Worm (Caenorhabditis elegans) whole organism, L3 larva: ENCODE data around the gene Y42G9A.3.

ENCODE experiments used
- ama-1 ChIP-seq: fragments of 150-350 bp; optimal IDR thresholded peaks from 2 replicates; lab custom pipeline; 2018
- ceh-9 ChIP-seq: sonication (generic microtip); optimal IDR thresholded peaks from 2 replicates; lab custom pipeline; 2018; ENCODE audit warnings: missing biosample characterization, missing genetic modification characterization
- daf-12 ChIP-seq: fragments of 150-350 bp; optimal IDR thresholded peaks from 2 replicates; lab custom pipeline; 2014; ENCODE audit warnings: missing biosample characterization, missing genetic modification reagents, missing genetic modification characterization
- elt-1 ChIP-seq: fragments of 150-350 bp; optimal IDR thresholded peaks from 2 replicates; lab custom pipeline; 2014; ENCODE audit warnings: missing biosample characterization, missing genetic modification characterization
- elt-2 ChIP-seq: sonication (generic microtip); optimal IDR thresholded peaks from 2 replicates; lab custom pipeline; 2016; ENCODE audit warnings: missing genetic modification reagents, mild to moderate bottlenecking, missing genetic modification characterization, missing compliant biosample characterization
- fkh-10 ChIP-seq: sonication (generic microtip); optimal IDR thresholded peaks from 2 replicates; lab custom pipeline; 2017; ENCODE audit warnings: missing biosample characterization, missing genetic modification reagents, missing genetic modification characterization
- hmg-11 ChIP-seq: sonication (generic microtip); optimal IDR thresholded peaks from 2 replicates; lab custom pipeline; 2016; ENCODE audit warnings: missing genetic modification characterization, missing compliant biosample characterization
- mdl-1 ChIP-seq: fragments of 150-350 bp; optimal IDR thresholded peaks from 2 replicates; lab custom pipeline; 2014; ENCODE audit warnings: missing biosample characterization, missing genetic modification characterization
- nhr-11 ChIP-seq: fragments of 150-350 bp; optimal IDR thresholded peaks from 2 replicates; lab custom pipeline; 2014; ENCODE audit warnings: missing biosample characterization, missing genetic modification characterization
- nhr-28 ChIP-seq: fragments of 150-350 bp; optimal IDR thresholded peaks from 2 replicates; lab custom pipeline; 2014; ENCODE audit warnings: missing biosample characterization, missing genetic modification characterization
- nhr-67 ChIP-seq: fragments of 150-350 bp; optimal IDR thresholded peaks from 2 replicates; lab custom pipeline; 2014; ENCODE audit warnings: missing biosample characterization, missing genetic modification characterization
- ztf-4 ChIP-seq: fragments of 150-350 bp; optimal IDR thresholded peaks from 2 replicates; lab custom pipeline; 2014; ENCODE audit warnings: missing biosample characterization, missing genetic modification characterization

The Y42G9A.3 gene

ce11 chrIII:6194480-6194879 lies 48.4 kb downstream of the Y42G9A.3 start, which contains the start of gene ugt-66:
ugt-66 (minus strand) TSS chrIII:6194580.
- no peak for TF ChIP-seq fkh-10 (GFP tag; lab: Kevin White, UChicago)
- no peak for TF ChIP-seq nhr-67 (tag; lab: Kevin White, UChicago)
- no peak for TF ChIP-seq daf-12 (tag; lab: Kevin White, UChicago)
- no peak for TF ChIP-seq elt-1 (tag; lab: Kevin White, UChicago)
- no peak for TF ChIP-seq hmg-11
- no peak for TF ChIP-seq elt-2
- no peak for TF ChIP-seq ceh-9 (tag; lab: Kevin White, UChicago)

DNA sequence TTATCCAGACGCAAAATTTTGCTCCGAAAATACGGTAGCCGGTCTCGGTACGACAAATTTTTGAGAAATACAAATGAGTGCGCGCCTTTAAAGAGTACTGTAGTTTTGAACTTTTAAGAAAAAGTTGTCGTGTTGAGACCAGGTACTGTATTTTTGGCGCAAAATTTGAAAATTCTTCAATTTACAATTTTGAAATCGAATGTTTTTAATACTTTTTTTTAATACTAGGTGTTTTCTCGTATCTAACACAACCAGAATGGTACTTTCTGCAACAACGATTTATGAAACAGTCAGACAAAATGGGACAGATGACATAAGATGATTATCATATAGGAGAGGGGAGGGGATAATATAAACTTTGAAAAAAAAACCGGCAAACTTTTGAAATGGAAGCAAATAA lies 49.7 kb downstream of the Y42G9A.3 start:
- TF ChIP-seq nhr-11, result no peak
- TF ChIP-seq ztf-4 (tag; lab: Kevin White, UChicago), result no peak
- TF ChIP-seq nhr-28 (tag; lab: Kevin White, UChicago), result no peak
- no peak for TF ChIP-seq mdl-1 (tag; lab: Kevin White, UChicago)
- no peak for TF ChIP-seq ama-1
- no peak for TF ChIP-seq daf-12 (tag; lab: Kevin White, UChicago)
